Worm (Caenorhabditis elegans) whole organism, young adult: ENCODE measurements around the gene K08B5.1.

ENCODE experiments used
- ama-1 ChIP-seq, 3 experiments: fragments of 150-350 bp in 1 of 3; sonication (generic microtip) in 2 of 3; optimal IDR thresholded peaks; 2 replicates each; lab custom pipeline; 2014 to 2018; ENCODE audit warnings: missing biosample characterization in 2 of 3, missing genetic modification characterization in 2 of 3, missing genetic modification reagents in 2 of 3
- mxl-1 ChIP-seq: sonication (generic microtip); optimal IDR thresholded peaks from 2 replicates; lab custom pipeline; 2016; ENCODE audit warnings: missing genetic modification characterization, missing compliant biosample characterization

DNA sequence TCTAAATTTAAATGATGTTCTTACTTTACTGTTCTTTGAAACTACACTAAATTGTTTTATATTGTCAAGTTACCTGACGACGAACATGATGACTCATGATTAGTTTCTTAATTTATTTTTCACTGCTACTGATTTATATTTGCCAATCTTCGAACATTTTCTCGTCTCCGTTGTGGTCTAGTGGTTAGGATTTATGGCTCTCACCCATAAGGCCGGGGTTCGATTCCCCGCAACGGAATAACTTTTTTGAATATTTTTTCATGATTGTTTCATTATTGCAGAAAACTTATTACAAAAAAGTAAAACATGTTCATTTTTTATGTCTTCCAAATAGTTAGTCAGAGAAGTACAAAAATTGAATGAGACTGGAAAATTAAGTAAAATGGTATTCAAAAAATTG is 542 bp downstream of the K08B5.1 start:
- TF ChIP-seq ama-1 (optimal IDR thresholded peaks at IDR 0.05; lab: Kevin White, UChicago), result no peak
- TF ChIP-seq ama-1 (GFP tag; optimal IDR thresholded peaks at IDR 0.05; lab: Kevin White, UChicago), result peak; percentile 42 to 46
- TF ChIP-seq mxl-1 (tag; lab: Kevin White, UChicago), result peak; percentile 5
